Worm (Caenorhabditis elegans) whole organism, L4 larva: ENCODE data around the gene nid-1.
A peak's percentile ranks its signal among the peaks of the same experiment; 100 is the strongest.

ENCODE experiments used
- D1046.2 ChIP-seq: fragments of 200-800 bp; sonication (Bioruptor generic); IDR thresholded peaks from 2 replicates; pipeline ENCODE4 v1.3.6; 2022; ENCODE audit warnings: missing genetic modification characterization, missing compliant biosample characterization
- T20F7.1 ChIP-seq: fragments of 200-800 bp; sonication (Bioruptor generic); optimal IDR thresholded peaks from 2 replicates; lab custom pipeline; 2018; ENCODE audit warnings: mild to moderate bottlenecking, missing genetic modification characterization, missing compliant biosample characterization
- ZK337.2 ChIP-seq: fragments of 200-800 bp; sonication (Bioruptor generic); IDR thresholded peaks from 2 replicates; pipeline ENCODE4 v1.3.6; 2022; ENCODE audit warnings: missing genetic modification reagents, missing genetic modification characterization, missing compliant biosample characterization
- aha-1 ChIP-seq: fragments of 150-350 bp; peaks from one replicate; lab custom pipeline; 2014; ENCODE audit warnings: missing biosample characterization, missing genetic modification characterization
- ama-1 ChIP-seq: fragments of 150-350 bp; optimal IDR thresholded peaks from 2 replicates; lab custom pipeline; 2014; ENCODE audit warnings: inconsistent platforms, mixed read lengths
- ceh-20 ChIP-seq: fragments of 200-800 bp; sonication (Bioruptor generic); IDR thresholded peaks from 2 replicates; pipeline ENCODE4 v1.3.6; 2022; ENCODE audit warnings: missing genetic modification reagents, missing genetic modification characterization, missing compliant biosample characterization
- ceh-44 ChIP-seq: fragments of 200-800 bp; sonication (Bioruptor generic); IDR thresholded peaks from 2 replicates; pipeline ENCODE4 v1.3.6; 2022; ENCODE audit warnings: missing genetic modification reagents, missing genetic modification characterization, missing compliant biosample characterization
- ceh-82 ChIP-seq: sonication (generic microtip); optimal IDR thresholded peaks from 2 replicates; lab custom pipeline; 2017; ENCODE audit warnings: missing biosample characterization, missing genetic modification characterization
- ctbp-1 ChIP-seq: fragments of 200-800 bp; sonication (Bioruptor generic); IDR thresholded peaks from 2 replicates; pipeline ENCODE4 v1.3.6; 2022; ENCODE audit warnings: missing genetic modification reagents, missing genetic modification characterization, missing compliant biosample characterization
- daf-16 ChIP-seq, 3 experiments: sonication (generic microtip); optimal IDR thresholded peaks; 2 replicates each; lab custom pipeline; 2016 to 2017; ENCODE audit warnings: missing genetic modification characterization in 3 of 3, missing genetic modification reagents in 3 of 3, mild to moderate bottlenecking in 2 of 3, missing compliant biosample characterization in 2 of 3, missing biosample characterization in 1 of 3, moderate library complexity in 1 of 3
- daf-8 ChIP-seq: fragments of 200-800 bp; sonication (Bioruptor generic); IDR thresholded peaks from 2 replicates; pipeline ENCODE4 v1.3.6; 2022; ENCODE audit warnings: missing genetic modification characterization, missing compliant biosample characterization
- dmd-6 ChIP-seq: fragments of 200-800 bp; sonication (Bioruptor generic); IDR thresholded peaks from 2 replicates; pipeline ENCODE4 v1.3.6; 2022; ENCODE audit warnings: missing genetic modification reagents, missing genetic modification characterization, missing compliant biosample characterization
- duxl-1 ChIP-seq: sonication (generic microtip); optimal IDR thresholded peaks from 2 replicates; lab custom pipeline; 2016; ENCODE audit warnings: mild to moderate bottlenecking, missing genetic modification characterization, moderate library complexity, missing compliant biosample characterization; ENCODE audit not compliant: poor library complexity
- dve-1 ChIP-seq: sonication (generic microtip); optimal IDR thresholded peaks from 2 replicates; lab custom pipeline; 2017; ENCODE audit warnings: antibody characterized with exemption, mild to moderate bottlenecking, missing genetic modification characterization, missing compliant biosample characterization; ENCODE audit not compliant: insufficient read depth
- egl-43 ChIP-seq: fragments of 200-800 bp; sonication (Bioruptor generic); IDR thresholded peaks from 2 replicates; pipeline ENCODE4 v1.3.6; 2022; ENCODE audit warnings: missing genetic modification reagents, missing genetic modification characterization, missing compliant biosample characterization
- fkh-10 ChIP-seq: fragments of 150-350 bp; optimal IDR thresholded peaks from 2 replicates; lab custom pipeline; 2014; ENCODE audit warnings: missing biosample characterization, missing genetic modification reagents, missing genetic modification characterization
- hlh-11 ChIP-seq: fragments of 200-800 bp; sonication (Bioruptor generic); optimal IDR thresholded peaks from 2 replicates; lab custom pipeline; 2018; ENCODE audit warnings: mild to moderate bottlenecking, missing genetic modification characterization, missing compliant biosample characterization
- hlh-30 ChIP-seq: sonication (generic microtip); optimal IDR thresholded peaks from 2 replicates; lab custom pipeline; 2017; ENCODE audit warnings: antibody characterized with exemption, mild to moderate bottlenecking, missing genetic modification characterization, missing compliant biosample characterization; ENCODE audit not compliant: insufficient read depth
- hmg-1.1 ChIP-seq: fragments of 200-800 bp; sonication (Bioruptor generic); IDR thresholded peaks from 2 replicates; pipeline ENCODE4 v1.3.6; 2022; ENCODE audit warnings: missing genetic modification reagents, missing genetic modification characterization, missing compliant biosample characterization
- jun-1 ChIP-seq: fragments of 150-350 bp; optimal IDR thresholded peaks from 2 replicates; lab custom pipeline; 2014; ENCODE audit warnings: missing biosample characterization, missing genetic modification reagents, missing genetic modification characterization
- lim-7 ChIP-seq: fragments of 200-800 bp; sonication (Bioruptor generic); IDR thresholded peaks from 2 replicates; pipeline ENCODE4 v1.3.6; 2022; ENCODE audit warnings: missing genetic modification characterization, missing compliant biosample characterization
- lin-1 ChIP-seq: fragments of 200-800 bp; sonication (Bioruptor generic); IDR thresholded peaks from 2 replicates; pipeline ENCODE4 v1.3.6; 2022; ENCODE audit warnings: missing genetic modification reagents, missing genetic modification characterization, missing compliant biosample characterization
- lin-39 ChIP-seq: fragments of 150-350 bp; optimal IDR thresholded peaks from 2 replicates; lab custom pipeline; 2014; ENCODE audit warnings: missing biosample characterization, missing genetic modification reagents, missing genetic modification characterization
- lir-3 ChIP-seq: sonication (generic microtip); optimal IDR thresholded peaks from 2 replicates; lab custom pipeline; 2016; ENCODE audit warnings: mild to moderate bottlenecking, missing genetic modification characterization, missing compliant biosample characterization
- mdl-1 ChIP-seq, 2 experiments: fragments of 150-350 bp in 1 of 2; sonication (generic microtip) in 1 of 2; optimal IDR thresholded peaks; 2 replicates each; lab custom pipeline; 2014 to 2017; ENCODE audit warnings: missing biosample characterization in 2 of 2, missing genetic modification characterization in 2 of 2
- mxl-3 ChIP-seq: fragments of 200-800 bp; sonication (Bioruptor generic); optimal IDR thresholded peaks from 2 replicates; lab custom pipeline; 2018; ENCODE audit warnings: mild to moderate bottlenecking, missing genetic modification characterization, missing compliant biosample characterization
- nhr-102 ChIP-seq: sonication (generic microtip); optimal IDR thresholded peaks from 2 replicates; lab custom pipeline; 2016; ENCODE audit warnings: mild to moderate bottlenecking, missing genetic modification characterization, moderate library complexity, missing compliant biosample characterization
- nhr-11 ChIP-seq: fragments of 150-350 bp; optimal IDR thresholded peaks from 2 replicates; lab custom pipeline; 2014; ENCODE audit warnings: missing biosample characterization, missing genetic modification characterization
- nhr-111 ChIP-seq: fragments of 200-800 bp; sonication (Bioruptor generic); optimal IDR thresholded peaks from 2 replicates; lab custom pipeline; 2018; ENCODE audit warnings: mild to moderate bottlenecking, missing genetic modification characterization, missing compliant biosample characterization
- nhr-237 ChIP-seq: sonication (generic microtip); optimal IDR thresholded peaks from 2 replicates; lab custom pipeline; 2017; ENCODE audit warnings: missing biosample characterization, missing genetic modification characterization
- nhr-28 ChIP-seq: fragments of 150-350 bp; optimal IDR thresholded peaks from 2 replicates; lab custom pipeline; 2014; ENCODE audit warnings: missing biosample characterization, missing genetic modification characterization
- nhr-41 ChIP-seq: fragments of 200-800 bp; sonication (Bioruptor generic); IDR thresholded peaks from 2 replicates; pipeline ENCODE4 v1.3.6; 2022; ENCODE audit warnings: missing genetic modification reagents, missing genetic modification characterization, missing compliant biosample characterization
- nhr-76 ChIP-seq: fragments of 150-350 bp; optimal IDR thresholded peaks from 2 replicates; lab custom pipeline; 2014; ENCODE audit warnings: missing biosample characterization, missing genetic modification characterization
- nhr-77 ChIP-seq: fragments of 150-350 bp; optimal IDR thresholded peaks from 2 replicates; lab custom pipeline; 2014; ENCODE audit warnings: missing biosample characterization, missing genetic modification characterization
- pha-4 ChIP-seq, 2 experiments: fragments of 150-350 bp in 1 of 2; fragments of 200-800 bp in 1 of 2; sonication (Bioruptor generic) in 1 of 2; IDR thresholded peaks in 1 of 2; optimal IDR thresholded peaks in 1 of 2; 2 replicates each; pipeline versions ENCODE4 v1.3.6 to Lab custom; 2014 to 2022; ENCODE audit warnings: missing genetic modification characterization in 2 of 2, missing genetic modification reagents in 2 of 2, missing biosample characterization in 1 of 2, missing compliant biosample characterization in 1 of 2
- php-3 ChIP-seq: fragments of 200-800 bp; sonication (Bioruptor generic); IDR thresholded peaks from 2 replicates; pipeline ENCODE4 v1.3.6; 2022; ENCODE audit warnings: missing genetic modification reagents, missing genetic modification characterization, missing compliant biosample characterization
- pqm-1 ChIP-seq: sonication (generic microtip); optimal IDR thresholded peaks from 2 replicates; lab custom pipeline; 2017; ENCODE audit warnings: missing biosample characterization, missing genetic modification characterization
- set-16 ChIP-seq: fragments of 200-800 bp; sonication (Bioruptor generic); IDR thresholded peaks from 2 replicates; pipeline ENCODE4 v1.3.6; 2022; ENCODE audit warnings: missing genetic modification reagents, missing genetic modification characterization, missing compliant biosample characterization
- snpc-1.2 ChIP-seq: fragments of 200-800 bp; sonication (Bioruptor generic); IDR thresholded peaks from 2 replicates; pipeline ENCODE4 v1.3.6; 2022; ENCODE audit warnings: missing genetic modification reagents, missing genetic modification characterization, missing compliant biosample characterization
- snpc-4 ChIP-seq: fragments of 150-350 bp; optimal IDR thresholded peaks from 2 replicates; lab custom pipeline; 2014; ENCODE audit warnings: missing biosample characterization, missing genetic modification characterization
- spr-1 ChIP-seq: sonication (generic microtip); optimal IDR thresholded peaks from 2 replicates; lab custom pipeline; 2016; ENCODE audit warnings: mild to moderate bottlenecking, missing genetic modification characterization, missing compliant biosample characterization
- tag-97 ChIP-seq: fragments of 200-800 bp; sonication (Bioruptor generic); IDR thresholded peaks from 2 replicates; pipeline ENCODE4 v1.3.6; 2022; ENCODE audit warnings: missing genetic modification characterization, missing compliant biosample characterization
- tra-1 ChIP-seq: fragments of 200-800 bp; sonication (Bioruptor generic); IDR thresholded peaks from 2 replicates; pipeline ENCODE4 v1.3.6; 2022; ENCODE audit warnings: missing genetic modification reagents, missing genetic modification characterization, missing compliant biosample characterization
- unc-62 ChIP-seq, 3 experiments: fragments of 150-350 bp in 1 of 3; sonication (generic microtip); optimal IDR thresholded peaks in 2 of 3; peaks in 1 of 3; 1 replicate in 1 of 3; 2 replicates in 2 of 3; lab custom pipeline; 2014 to 2017; ENCODE audit warnings: missing biosample characterization in 3 of 3, missing genetic modification characterization in 3 of 3, missing genetic modification reagents in 3 of 3, missing genotype in 1 of 3
- vab-7 ChIP-seq: fragments of 200-800 bp; sonication (Bioruptor generic); IDR thresholded peaks from 2 replicates; pipeline ENCODE4 v1.3.6; 2022; ENCODE audit warnings: missing genetic modification reagents, missing genetic modification characterization, missing compliant biosample characterization
- zfp-3 ChIP-seq: fragments of 200-800 bp; sonication (Bioruptor generic); conservative IDR thresholded peaks from 2 replicates; pipeline ENCODE4 v1.3.6; 2022; ENCODE audit warnings: missing genetic modification reagents, missing genetic modification characterization, missing compliant biosample characterization
- zip-11 ChIP-seq: fragments of 200-800 bp; sonication (Bioruptor generic); IDR thresholded peaks from 2 replicates; pipeline ENCODE4 v1.3.6; 2022; ENCODE audit warnings: missing genetic modification characterization, missing compliant biosample characterization
- zip-2 ChIP-seq: fragments of 150-350 bp; optimal IDR thresholded peaks from 2 replicates; lab custom pipeline; 2014; ENCODE audit warnings: missing biosample characterization, missing genetic modification characterization
- ztf-11 ChIP-seq: fragments of 150-350 bp; optimal IDR thresholded peaks from 2 replicates; lab custom pipeline; 2014; ENCODE audit warnings: missing biosample characterization, missing genetic modification characterization
- ztf-7 ChIP-seq: fragments of 150-350 bp; optimal IDR thresholded peaks from 2 replicates; lab custom pipeline; 2014; ENCODE audit warnings: missing biosample characterization, missing genetic modification characterization

Gene nid-1

DNA sequence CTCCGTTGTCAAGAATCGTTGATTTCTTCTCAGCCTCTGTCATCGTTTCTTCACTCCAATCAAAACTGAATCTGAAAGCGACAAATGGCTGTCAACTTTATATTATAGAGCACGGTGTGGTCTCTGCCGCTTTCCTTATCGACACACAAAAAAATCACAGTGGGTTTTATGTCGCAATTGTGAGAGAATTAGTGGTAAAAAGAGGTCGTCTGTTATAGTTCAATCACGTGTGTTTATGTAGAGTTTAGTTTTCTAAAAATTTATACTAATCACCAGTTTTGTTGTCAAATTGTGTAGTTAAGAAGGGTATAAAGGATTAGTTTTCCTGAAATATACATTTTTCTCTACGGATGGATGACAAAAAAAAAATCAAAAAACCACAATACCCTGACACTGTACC lies 25.1 kb downstream of the nid-1 start, which contains the start of gene T16G1.7:
TSS of gene T16G1.7 (minus strand) at position 137 of the 400 bp plus-strand sequence.
- TF ChIP-seq unc-62 (GFP tag; optimal IDR thresholded peaks at IDR 0.05 in 1 of 2; lab: Kevin White, UChicago) (peak in 1 of 2 experiments; percentile 26), unc-62 (tag; optimal IDR thresholded peaks at IDR 0.05; lab: Kevin White, UChicago) (no peak), egl-43 (no peak), spr-1 (tag; lab: Kevin White, UChicago) (no peak), dve-1 (tag; lab: Kevin White, UChicago) (peak; percentile 76), mxl-3 (GFP tag; lab: Kevin White, UChicago) (peak; percentile 58), vab-7 (GFP tag; lab: Robert Waterston, UW) (no peak), ztf-11 (no peak), ama-1 (no peak), snpc-4 (tag; lab: Kevin White, UChicago) (no peak), aha-1 (tag; lab: Kevin White, UChicago) (peak; percentile 29), zip-2 (no peak), mdl-1 (tag; optimal IDR thresholded peaks at IDR 0.05; lab: Kevin White, UChicago) (peak in 1 of 2 experiments; percentile 51), fkh-10 (GFP tag; lab: Kevin White, UChicago) (no peak), duxl-1 (tag; lab: Kevin White, UChicago) (no peak), lin-1 (GFP tag; lab: Robert Waterston, UW) (peak; percentile 72; the same call in 1 of the 2 replicates), T20F7.1 (GFP tag; lab: Kevin White, UChicago) (peak; percentile 13), ctbp-1 (GFP tag; lab: Robert Waterston, UW) (no peak), lim-7 (GFP tag; lab: Robert Waterston, UW) (no peak), nhr-76 (no peak), zfp-3 (GFP tag; lab: Robert Waterston, UW) (no peak), ZK337.2 (no peak), ceh-20 (no peak), nhr-111 (GFP tag; lab: Kevin White, UChicago) (no peak), nhr-237 (tag; lab: Kevin White, UChicago) (no peak), ceh-82 (tag; lab: Kevin White, UChicago) (no peak), ztf-7 (no peak), nhr-41 (GFP tag; lab: Robert Waterston, UW) (peak; percentile 54; the same call in 1 of the 2 replicates), nhr-11 (tag; lab: Kevin White, UChicago) (no peak), daf-16 (GFP tag; optimal IDR thresholded peaks at IDR 0.05; lab: Kevin White, UChicago) (no peak), daf-16 (tag; optimal IDR thresholded peaks at IDR 0.05; lab: Kevin White, UChicago) (peak; percentile 77), pha-4 (GFP tag; IDR thresholded peaks at IDR 0.05; lab: Robert Waterston, UW) (no peak), pha-4 (tag; optimal IDR thresholded peaks at IDR 0.05; lab: Kevin White, UChicago) (no peak), set-16 (no peak), tra-1 (GFP tag; lab: Robert Waterston, UW) (0 out of 2 replicates have a peak, but pooled peaks have one; percentile 42), lir-3 (tag; lab: Kevin White, UChicago) (no peak), daf-8 (GFP tag; lab: Robert Waterston, UW) (no peak), nhr-28 (tag; lab: Kevin White, UChicago) (peak; percentile 96), ceh-44 (GFP tag; lab: Robert Waterston, UW) (no peak), tag-97 (GFP tag; lab: Robert Waterston, UW) (no peak), dmd-6 (GFP tag; lab: Robert Waterston, UW) (peak; percentile 96), pqm-1 (tag; lab: Kevin White, UChicago) (peak; percentile 98), hmg-1.1 (GFP tag; lab: Robert Waterston, UW) (no peak), hlh-30 (tag; lab: Kevin White, UChicago) (peak; percentile 15), nhr-102 (peak; percentile 66), lin-39 (tag; lab: Kevin White, UChicago) (no peak), hlh-11 (tag; lab: Kevin White, UChicago) (peak; percentile 82), php-3 (GFP tag; lab: Robert Waterston, UW) (peak; percentile 68; the same call in 1 of the 2 replicates), D1046.2 (GFP tag; lab: Robert Waterston, UW) (no peak), nhr-77 (tag; lab: Kevin White, UChicago) (peak; percentile 68), jun-1 (tag; lab: Kevin White, UChicago) (no peak), snpc-1.2 (GFP tag; lab: Robert Waterston, UW) (no peak), zip-11 (no peak)
- TF ChIP-seq, all 104 proteins: peak for 18
